Fruit fly (Drosophila melanogaster) whole organism, embryonic: ENCODE results near the gene Nf-YC.
A peak's percentile ranks its signal among the peaks of the same experiment; 100 is the strongest.

Experiments used
- Asciz ChIP-seq: fragments of 200-800 bp; sonication (Bioruptor generic); optimal IDR thresholded peaks from 2 replicates; lab custom pipeline; 2017; ENCODE audit warnings: missing biosample characterization, mild to moderate bottlenecking, missing genetic modification characterization, missing genetic modification reagents
- Awh ChIP-seq: fragments of 200-800 bp; sonication (Bioruptor generic); IDR thresholded peaks from 2 replicates; pipeline ENCODE4, ENCODE4 v1.3.6; 2022; ENCODE audit warnings: missing biosample characterization, missing genetic modification characterization
- B-H1 ChIP-seq: fragments of 200-800 bp; sonication (Bioruptor generic); IDR thresholded peaks from 3 replicates; pipeline ENCODE4 v1.3.6; 2022; ENCODE audit warnings: missing biosample characterization, missing genetic modification characterization
- CG10959 ChIP-seq: fragments of 200-800 bp; sonication (Bioruptor generic); IDR thresholded peaks from 2 replicates; pipeline ENCODE4 v1.3.6; 2022; ENCODE audit warnings: missing biosample characterization, missing genetic modification characterization
- CG12071 ChIP-seq: fragments of 200-800 bp; sonication (Bioruptor generic); optimal IDR thresholded peaks from 3 replicates; lab custom pipeline; 2018; ENCODE audit warnings: missing biosample characterization, mild to moderate bottlenecking, missing genetic modification characterization
- CG13894 ChIP-seq: fragments of 200-800 bp; sonication (Bioruptor generic); optimal IDR thresholded peaks from 3 replicates; lab custom pipeline; 2018; ENCODE audit warnings: missing biosample characterization, mild to moderate bottlenecking, missing genetic modification characterization, moderate library complexity
- CG15073 ChIP-seq: fragments of 200-800 bp; sonication (Bioruptor generic); optimal IDR thresholded peaks from 2 replicates; lab custom pipeline; 2016; ENCODE audit warnings: missing biosample characterization, missing genetic modification characterization
- CG15479 ChIP-seq: fragments of 200-800 bp; sonication (Bioruptor generic); optimal IDR thresholded peaks from 3 replicates; lab custom pipeline; 2019; ENCODE audit warnings: missing biosample characterization, mild to moderate bottlenecking, missing genetic modification characterization, moderate library complexity
- CG15514 ChIP-seq: fragments of 200-800 bp; sonication (Bioruptor generic); optimal IDR thresholded peaks from 3 replicates; lab custom pipeline; 2017; ENCODE audit warnings: missing biosample characterization, missing genetic modification characterization, mild to moderate bottlenecking, moderate library complexity, missing genetic modification reagents
- CG16813 ChIP-seq: fragments of 200-800 bp; sonication (Bioruptor generic); IDR thresholded peaks from 3 replicates; pipeline ENCODE4 v1.3.6; 2022; ENCODE audit warnings: missing biosample characterization, missing genetic modification characterization; ENCODE audit not compliant: partially characterized antibody
- CG1832 ChIP-seq: fragments of 200-800 bp; sonication (Bioruptor generic); optimal IDR thresholded peaks from 2 replicates; lab custom pipeline; 2017; ENCODE audit warnings: missing biosample characterization, mild to moderate bottlenecking, missing genetic modification characterization, inconsistent platforms
- CG3407 ChIP-seq: fragments of 200-800 bp; sonication (Bioruptor generic); optimal IDR thresholded peaks from 2 replicates; lab custom pipeline; 2018; ENCODE audit warnings: missing biosample characterization, mild to moderate bottlenecking, missing genetic modification characterization
- CG34422 ChIP-seq: fragments of 200-800 bp; sonication (Bioruptor generic); IDR thresholded peaks from 3 replicates; pipeline ENCODE4 v1.3.6; 2022; ENCODE audit warnings: missing biosample characterization, missing genetic modification characterization
- CG4854 ChIP-seq: fragments of 200-800 bp; sonication (Bioruptor generic); optimal IDR thresholded peaks from 2 replicates; lab custom pipeline; 2016; ENCODE audit warnings: missing biosample characterization, missing genetic modification characterization, inconsistent platforms
- CG5245 ChIP-seq: fragments of 200-800 bp; sonication (Bioruptor generic); optimal IDR thresholded peaks from 3 replicates; lab custom pipeline; 2016; ENCODE audit warnings: missing biosample characterization, missing genetic modification characterization
- CG6765 ChIP-seq: fragments of 200-800 bp; sonication (Bioruptor generic); optimal IDR thresholded peaks from 3 replicates; lab custom pipeline; 2017; ENCODE audit warnings: missing biosample characterization, mild to moderate bottlenecking, missing genetic modification characterization
- CG6791 ChIP-seq: fragments of 200-800 bp; sonication (Bioruptor generic); IDR thresholded peaks from 3 replicates; pipeline ENCODE4 v1.3.6; 2022; ENCODE audit warnings: missing biosample characterization, missing genetic modification characterization; ENCODE audit not compliant: partially characterized antibody
- CG7745 ChIP-seq: fragments of 200-800 bp; sonication (Bioruptor generic); optimal IDR thresholded peaks from 2 replicates; lab custom pipeline; 2018; ENCODE audit warnings: missing biosample characterization, mild to moderate bottlenecking, missing genetic modification characterization, moderate library complexity
- CG7963 ChIP-seq: fragments of 200-800 bp; sonication (Bioruptor generic); IDR thresholded peaks from 3 replicates; pipeline ENCODE4 v1.3.6; 2022; ENCODE audit warnings: missing biosample characterization, missing genetic modification characterization; ENCODE audit not compliant: partially characterized antibody
- CG8765 ChIP-seq: fragments of 200-800 bp; sonication (Bioruptor generic); IDR thresholded peaks from 2 replicates; pipeline ENCODE4 v1.3.6; 2022; ENCODE audit warnings: missing biosample characterization, missing genetic modification characterization
- CG9817 ChIP-seq: fragments of 200-800 bp; sonication (Bioruptor generic); optimal IDR thresholded peaks from 2 replicates; lab custom pipeline; 2018; ENCODE audit warnings: missing biosample characterization, mild to moderate bottlenecking, missing genetic modification characterization, moderate library complexity
- Chrac-16 ChIP-seq: fragments of 200-800 bp; sonication (Bioruptor generic); optimal IDR thresholded peaks from 3 replicates; lab custom pipeline; 2016; ENCODE audit warnings: missing biosample characterization, missing genetic modification characterization
- HHEX ChIP-seq: fragments of 200-800 bp; sonication (Bioruptor generic); optimal IDR thresholded peaks from 3 replicates; lab custom pipeline; 2017; ENCODE audit warnings: missing biosample characterization, mild to moderate bottlenecking, missing genetic modification characterization, missing genetic modification reagents
- Hsf ChIP-seq: fragments of 200-800 bp; sonication (Bioruptor generic); optimal IDR thresholded peaks from 3 replicates; lab custom pipeline; 2016; ENCODE audit warnings: missing biosample characterization, missing genetic modification characterization
- Lhr ChIP-seq: fragments of 200-800 bp; sonication (Bioruptor generic); optimal IDR thresholded peaks from 3 replicates; lab custom pipeline; 2017; ENCODE audit warnings: mild to moderate bottlenecking, missing biosample characterization, missing genetic modification reagents, missing genetic modification characterization
- Lpt ChIP-seq: fragments of >200 bp; optimal IDR thresholded peaks from 2 replicates; lab custom pipeline; 2018; ENCODE audit warnings: missing biosample characterization, missing genetic modification characterization
- MTF-1 ChIP-seq: fragments of 200-800 bp; sonication (Bioruptor generic); optimal IDR thresholded peaks from 2 replicates; lab custom pipeline; 2018; ENCODE audit warnings: missing biosample characterization, mild to moderate bottlenecking, missing genetic modification characterization, borderline replicate concordance
- Myb ChIP-seq: fragments of 200-800 bp; sonication (Bioruptor generic); optimal IDR thresholded peaks from 2 replicates; lab custom pipeline; 2016; ENCODE audit warnings: missing biosample characterization, missing genetic modification characterization
- Oaz ChIP-seq: fragments of 200-800 bp; sonication (Bioruptor generic); IDR thresholded peaks from 2 replicates; pipeline ENCODE4 v1.3.6; 2022; ENCODE audit warnings: missing biosample characterization, missing genetic modification characterization
- Side ChIP-seq: fragments of 200-800 bp; sonication (Bioruptor generic); optimal IDR thresholded peaks from 2 replicates; lab custom pipeline; 2016; ENCODE audit warnings: missing biosample characterization, missing genetic modification characterization
- Spps ChIP-seq: fragments of 200-800 bp; sonication (Bioruptor generic); optimal IDR thresholded peaks from 2 replicates; lab custom pipeline; 2018; ENCODE audit warnings: missing biosample characterization, mild to moderate bottlenecking, missing genetic modification characterization
- Sry-δ ChIP-seq: fragments of 200-800 bp; sonication (Bioruptor generic); optimal IDR thresholded peaks from 2 replicates; lab custom pipeline; 2016; ENCODE audit warnings: missing biosample characterization, missing genetic modification characterization
- Taf1 ChIP-seq: fragments of 200-800 bp; sonication (Bioruptor generic); IDR thresholded peaks from 2 replicates; pipeline ENCODE4 v1.3.6; 2022; ENCODE audit warnings: missing biosample characterization, missing genetic modification characterization
- Vsx1 ChIP-seq: fragments of 200-800 bp; sonication (Bioruptor generic); optimal IDR thresholded peaks from 2 replicates; lab custom pipeline; 2017; ENCODE audit warnings: missing biosample characterization, mild to moderate bottlenecking, missing genetic modification characterization, missing genetic modification reagents
- al ChIP-seq: fragments of 200-800 bp; sonication (Bioruptor generic); IDR thresholded peaks from 2 replicates; pipeline ENCODE4 v1.3.6; 2022; ENCODE audit warnings: missing biosample characterization, missing genetic modification characterization
- ara ChIP-seq: fragments of 200-800 bp; sonication (Bioruptor generic); IDR thresholded peaks from 2 replicates; pipeline ENCODE4 v1.3.6; 2022; ENCODE audit warnings: missing biosample characterization, missing genetic modification characterization
- cad ChIP-seq: fragments of >200 bp; optimal IDR thresholded peaks from 2 replicates; lab custom pipeline; 2017; ENCODE audit warnings: missing biosample characterization, missing genetic modification characterization
- esg ChIP-seq: fragments of 200-800 bp; sonication (Bioruptor generic); conservative IDR thresholded peaks from 2 replicates; pipeline ENCODE4 v1.3.6; 2022; ENCODE audit warnings: missing biosample characterization, missing genetic modification characterization
- fd96Cb ChIP-seq: fragments of 200-800 bp; sonication (Bioruptor generic); optimal IDR thresholded peaks from 2 replicates; lab custom pipeline; 2018; ENCODE audit warnings: missing biosample characterization, mild to moderate bottlenecking, missing genetic modification characterization, moderate library complexity
- kah ChIP-seq: fragments of 200-800 bp; sonication (Bioruptor generic); optimal IDR thresholded peaks from 2 replicates; lab custom pipeline; 2018; ENCODE audit warnings: missing biosample characterization, mild to moderate bottlenecking, missing genetic modification characterization
- kay ChIP-seq: fragments of 200-800 bp; sonication (Bioruptor generic); optimal IDR thresholded peaks from 2 replicates; lab custom pipeline; 2016; ENCODE audit warnings: missing biosample characterization, missing genetic modification characterization
- lbe ChIP-seq: fragments of 200-800 bp; sonication (Bioruptor generic); optimal IDR thresholded peaks from 2 replicates; lab custom pipeline; 2016; ENCODE audit warnings: missing biosample characterization, mild to moderate bottlenecking, missing genetic modification characterization
- pho ChIP-seq: fragments of 200-800 bp; sonication (Bioruptor generic); optimal IDR thresholded peaks from 2 replicates; lab custom pipeline; 2016; ENCODE audit warnings: missing biosample characterization, missing genetic modification characterization
- psq ChIP-seq: fragments of 200-800 bp; sonication (Bioruptor generic); optimal IDR thresholded peaks from 2 replicates; lab custom pipeline; 2017; ENCODE audit warnings: missing biosample characterization, missing genetic modification characterization
- salm ChIP-seq: fragments of 200-800 bp; sonication (Bioruptor generic); optimal IDR thresholded peaks from 2 replicates; lab custom pipeline; 2018; ENCODE audit warnings: missing biosample characterization, mild to moderate bottlenecking, missing genetic modification characterization
- sob ChIP-seq: fragments of 200-800 bp; sonication (Bioruptor generic); IDR thresholded peaks from 2 replicates; pipeline ENCODE4 v1.3.6; 2022; ENCODE audit warnings: missing biosample characterization, missing genetic modification characterization
- stc ChIP-seq: fragments of 200-800 bp; sonication (Bioruptor generic); IDR thresholded peaks from 2 replicates; pipeline ENCODE4 v1.3.6; 2022; ENCODE audit warnings: missing biosample characterization, missing genetic modification characterization
- tgo ChIP-seq: fragments of 200-800 bp; sonication (Bioruptor generic); IDR thresholded peaks from 3 replicates; pipeline ENCODE4 v1.3.6; 2022; ENCODE audit warnings: missing biosample characterization, missing genetic modification characterization
- z ChIP-seq: fragments of 200-800 bp; sonication (Bioruptor generic); IDR thresholded peaks from 3 replicates; pipeline ENCODE4 v1.3.6; 2022; ENCODE audit warnings: missing biosample characterization, missing genetic modification characterization

Gene Nf-YC

DNA sequence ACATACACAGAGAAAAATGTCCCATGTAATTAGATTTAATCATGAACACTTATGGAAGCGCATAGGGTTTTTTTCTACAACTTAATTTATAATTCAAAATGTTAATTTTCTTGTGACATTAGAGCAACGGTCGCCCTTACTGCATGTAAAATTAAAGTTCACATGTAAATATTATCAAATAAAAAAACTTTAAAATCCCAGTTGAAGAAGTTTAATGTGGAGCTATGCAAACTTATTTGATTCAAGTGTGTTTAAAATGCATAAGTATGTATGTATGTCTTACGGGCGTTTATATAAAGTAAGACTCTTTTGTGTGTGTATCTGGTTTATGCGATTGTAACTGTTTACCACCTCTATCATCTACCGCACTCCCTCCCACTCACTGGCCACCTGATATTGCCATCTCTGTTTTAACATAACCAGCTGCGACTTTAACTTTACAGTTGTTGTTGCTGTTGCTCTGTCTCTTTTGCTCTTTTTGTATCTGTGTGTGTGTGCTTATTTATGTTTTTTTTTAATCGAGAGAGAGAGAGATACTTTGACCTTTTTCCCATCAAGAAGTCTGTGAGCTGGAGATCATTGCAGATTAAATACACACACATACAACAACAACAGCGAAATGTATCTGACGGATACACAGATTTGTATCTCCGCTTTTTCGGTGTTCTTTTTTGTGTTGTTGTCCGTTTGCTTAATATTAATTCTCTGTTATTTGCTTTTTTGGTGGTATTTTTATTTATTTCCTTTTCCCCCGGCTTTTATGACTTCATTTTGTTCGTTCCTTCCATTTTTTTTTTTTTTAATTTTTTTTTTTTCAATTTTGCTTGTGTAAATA, 34.9 kb upstream of the Nf-YC start (continued):
- TF ChIP-seq tgo (GFP tag; lab: Robert Waterston, UW) = peak; percentile 52
- peak; percentile 81 for TF ChIP-seq Lhr (GFP tag; lab: Kevin White, UChicago)
- TF ChIP-seq al (GFP tag; lab: Robert Waterston, UW) = no peak
- no peak for TF ChIP-seq CG7745
- peak; percentile 57 for TF ChIP-seq CG13894 (tag; lab: Kevin White, UChicago)
- no peak for TF ChIP-seq CG15073
- no peak; the same call in none of the 2 replicates for TF ChIP-seq Oaz (GFP tag; lab: Robert Waterston, UW)
- TF ChIP-seq Spps = peak; percentile 29
- TF ChIP-seq Taf1 (GFP tag; lab: Robert Waterston, UW) = no peak
- TF ChIP-seq Side = peak; percentile 60
- peak; percentile 38 for TF ChIP-seq CG15479
- TF ChIP-seq Hsf (GFP tag; lab: Kevin White, UChicago) = peak; percentile 88
- TF ChIP-seq Myb (GFP tag; lab: Kevin White, UChicago) = peak; percentile 50
- peak; percentile 56 for TF ChIP-seq B-H1 (GFP tag; lab: Robert Waterston, UW)
- no peak for TF ChIP-seq z (GFP tag; lab: Robert Waterston, UW)
- TF ChIP-seq cad (GFP tag; lab: Kevin White, UChicago) = no peak
- TF ChIP-seq fd96Cb (tag; lab: Kevin White, UChicago) = peak; percentile 84
- peak; percentile 86 for TF ChIP-seq CG3407 (GFP tag; lab: Kevin White, UChicago)
- no peak for TF ChIP-seq CG7963 (GFP tag; lab: Robert Waterston, UW)
- TF ChIP-seq salm (tag; lab: Kevin White, UChicago) = peak; percentile 86
- TF ChIP-seq CG10959 (GFP tag; lab: Robert Waterston, UW) = no peak
- peak; percentile 74 for TF ChIP-seq sob (GFP tag; lab: Robert Waterston, UW)
- peak; percentile 36 for TF ChIP-seq CG4854 (GFP tag; lab: Kevin White, UChicago)
- peak; percentile 82 for TF ChIP-seq esg (GFP tag; lab: Robert Waterston, UW)
- TF ChIP-seq Lpt (GFP tag; lab: Kevin White, UChicago) = no peak
- TF ChIP-seq MTF-1 (GFP tag; lab: Kevin White, UChicago) = no peak
- peak; percentile 65 for TF ChIP-seq HHEX (GFP tag; lab: Kevin White, UChicago)
- peak; percentile 60 for TF ChIP-seq CG1832 (GFP tag; lab: Kevin White, UChicago)
- no peak for TF ChIP-seq CG8765 (GFP tag; lab: Robert Waterston, UW)
- no peak for TF ChIP-seq CG6791 (GFP tag; lab: Robert Waterston, UW)
- peak; percentile 60 for TF ChIP-seq Sry-δ
- TF ChIP-seq CG34422 (GFP tag; lab: Robert Waterston, UW) = 0 out of 3 replicates have a peak, but pooled peaks have one; percentile 55
- TF ChIP-seq CG5245 (GFP tag; lab: Kevin White, UChicago) = peak; percentile 66
- peak; percentile 78 for TF ChIP-seq CG6765 (GFP tag; lab: Kevin White, UChicago)
- peak; percentile 71 for TF ChIP-seq Vsx1 (GFP tag; lab: Kevin White, UChicago)
- TF ChIP-seq stc (GFP tag; lab: Robert Waterston, UW) = peak; percentile 67; the same call in 1 of the 2 replicates
- peak; percentile 29 for TF ChIP-seq CG15514 (GFP tag; lab: Kevin White, UChicago)
- TF ChIP-seq kah (GFP tag; lab: Kevin White, UChicago) = peak; percentile 38
- peak; percentile 77 for TF ChIP-seq kay (GFP tag; lab: Kevin White, UChicago)
- peak; percentile 82 for TF ChIP-seq Asciz
- TF ChIP-seq Chrac-16 (GFP tag; lab: Kevin White, UChicago) = peak; percentile 76
- peak; percentile 60; the same call in 1 of the 2 replicates for TF ChIP-seq ara (GFP tag; lab: Robert Waterston, UW)
- peak; percentile 50 for TF ChIP-seq psq (GFP tag; lab: Kevin White, UChicago)
- TF ChIP-seq lbe (GFP tag; lab: Kevin White, UChicago) = peak; percentile 47
- peak; percentile 89 for TF ChIP-seq CG9817 (tag; lab: Kevin White, UChicago)
- no peak for TF ChIP-seq CG12071 (GFP tag; lab: Kevin White, UChicago)
- peak; percentile 70 for TF ChIP-seq pho (GFP tag; lab: Kevin White, UChicago)
- 0 out of 2 replicates have a peak, but pooled peaks have one; percentile 13 for TF ChIP-seq Awh
- no peak for TF ChIP-seq CG16813 (GFP tag; lab: Robert Waterston, UW)
